Fruit fly (Drosophila melanogaster) whole organism, embryonic: ENCODE results near the gene drpr.

Experiments used
- Adf1 ChIP-seq: fragments of 200-800 bp; sonication (Bioruptor generic); IDR thresholded peaks from 2 replicates; pipeline ENCODE4 v1.3.6; 2022; ENCODE audit warnings: missing biosample characterization, missing genetic modification characterization
- Atf-2 ChIP-seq: fragments of 200-800 bp; sonication (Bioruptor generic); optimal IDR thresholded peaks from 2 replicates; lab custom pipeline; 2016; ENCODE audit warnings: missing biosample characterization, missing genetic modification characterization
- Blimp-1 ChIP-seq: fragments of 200-800 bp; sonication (Bioruptor generic); optimal IDR thresholded peaks from 3 replicates; lab custom pipeline; 2018; ENCODE audit warnings: missing biosample characterization, missing genetic modification characterization, mild to moderate bottlenecking, moderate library complexity, missing genetic modification reagents
- CG10267 ChIP-seq: fragments of 200-800 bp; sonication (Bioruptor generic); optimal IDR thresholded peaks from 2 replicates; lab custom pipeline; 2018; ENCODE audit warnings: missing biosample characterization, mild to moderate bottlenecking, missing genetic modification characterization, moderate library complexity
- CG11093 ChIP-seq: fragments of 200-800 bp; sonication (Bioruptor generic); IDR thresholded peaks from 3 replicates; pipeline ENCODE4 v1.3.6; 2022; ENCODE audit warnings: missing biosample characterization, missing genetic modification characterization
- CG12769 ChIP-seq: fragments of 200-800 bp; sonication (Bioruptor generic); optimal IDR thresholded peaks from 2 replicates; lab custom pipeline; 2019; ENCODE audit warnings: missing biosample characterization, mild to moderate bottlenecking, missing genetic modification characterization, moderate library complexity
- CG15011 ChIP-seq: fragments of 200-800 bp; sonication (Bioruptor generic); optimal IDR thresholded peaks from 3 replicates; lab custom pipeline; 2018; ENCODE audit warnings: missing biosample characterization, mild to moderate bottlenecking, missing genetic modification characterization
- CG1529 ChIP-seq: fragments of 200-800 bp; sonication (Bioruptor generic); optimal IDR thresholded peaks from 3 replicates; lab custom pipeline; 2018; ENCODE audit warnings: missing biosample characterization, missing genetic modification characterization
- CG17359 ChIP-seq: fragments of 200-800 bp; sonication (Bioruptor generic); optimal IDR thresholded peaks from 3 replicates; lab custom pipeline; 2018; ENCODE audit warnings: missing biosample characterization, mild to moderate bottlenecking, missing genetic modification characterization, moderate library complexity
- CG17361 ChIP-seq: fragments of 200-800 bp; sonication (Bioruptor generic); IDR thresholded peaks from 3 replicates; pipeline ENCODE4 v1.3.6; 2022; ENCODE audit warnings: missing biosample characterization, missing genetic modification characterization
- CG18262 ChIP-seq: fragments of 200-800 bp; optimal IDR thresholded peaks from 3 replicates; lab custom pipeline; 2019; ENCODE audit warnings: missing biosample characterization, mild to moderate bottlenecking, missing genetic modification characterization, moderate library complexity
- CG2712 ChIP-seq: fragments of 200-800 bp; optimal IDR thresholded peaks from 3 replicates; lab custom pipeline; 2019; ENCODE audit warnings: missing biosample characterization, mild to moderate bottlenecking, missing genetic modification characterization, moderate library complexity
- CG31365 ChIP-seq: fragments of 200-800 bp; sonication (Bioruptor generic); optimal IDR thresholded peaks from 2 replicates; lab custom pipeline; 2018; ENCODE audit warnings: missing biosample characterization, mild to moderate bottlenecking, missing genetic modification characterization
- CG3281 ChIP-seq: fragments of 200-800 bp; sonication (Bioruptor generic); optimal IDR thresholded peaks from 3 replicates; lab custom pipeline; 2017; ENCODE audit warnings: missing biosample characterization, mild to moderate bottlenecking, missing genetic modification characterization
- CG42726 ChIP-seq: fragments of 200-800 bp; sonication (Bioruptor generic); IDR thresholded peaks from 2 replicates; pipeline ENCODE4 v1.3.6; 2022; ENCODE audit warnings: missing biosample characterization, missing genetic modification characterization; ENCODE audit not compliant: partially characterized antibody
- CG6854 ChIP-seq: fragments of 200-800 bp; sonication (Bioruptor generic); optimal IDR thresholded peaks from 3 replicates; lab custom pipeline; 2017; ENCODE audit warnings: missing biosample characterization, mild to moderate bottlenecking, missing genetic modification characterization
- CG7987 ChIP-seq: fragments of 200-800 bp; sonication (Bioruptor generic); optimal IDR thresholded peaks from 2 replicates; lab custom pipeline; 2018; ENCODE audit warnings: missing biosample characterization, mild to moderate bottlenecking, missing genetic modification characterization, moderate library complexity
- CG8281 ChIP-seq: fragments of 200-800 bp; sonication (Bioruptor generic); optimal IDR thresholded peaks from 2 replicates; lab custom pipeline; 2018; ENCODE audit warnings: missing biosample characterization, mild to moderate bottlenecking, missing genetic modification characterization, moderate library complexity
- CG9215 ChIP-seq: fragments of 200-800 bp; sonication (Bioruptor generic); IDR thresholded peaks from 2 replicates; pipeline ENCODE4 v1.3.6; 2022; ENCODE audit warnings: missing biosample characterization, missing genetic modification characterization
- CG9797 ChIP-seq: fragments of 200-800 bp; sonication (Bioruptor generic); optimal IDR thresholded peaks from 3 replicates; lab custom pipeline; 2018; ENCODE audit warnings: missing biosample characterization, mild to moderate bottlenecking, missing genetic modification characterization
- D19A ChIP-seq: fragments of 200-800 bp; optimal IDR thresholded peaks from 3 replicates; lab custom pipeline; 2019; ENCODE audit warnings: missing biosample characterization, mild to moderate bottlenecking, missing genetic modification characterization, moderate library complexity
- Fer1 ChIP-seq: fragments of 200-800 bp; sonication (Bioruptor generic); optimal IDR thresholded peaks from 2 replicates; lab custom pipeline; 2017; ENCODE audit warnings: missing biosample characterization, mild to moderate bottlenecking, missing genetic modification characterization
- Fer3 ChIP-seq: fragments of 200-800 bp; sonication (Bioruptor generic); optimal IDR thresholded peaks from 2 replicates; lab custom pipeline; 2018; ENCODE audit warnings: missing biosample characterization, mild to moderate bottlenecking, missing genetic modification characterization, moderate library complexity
- HLH3B ChIP-seq: fragments of 200-800 bp; sonication (Bioruptor generic); IDR thresholded peaks from 2 replicates; pipeline ENCODE4 v1.3.6; 2022; ENCODE audit warnings: missing biosample characterization, missing genetic modification characterization
- Hmr ChIP-seq: fragments of 200-800 bp; sonication (Bioruptor generic); optimal IDR thresholded peaks from 3 replicates; lab custom pipeline; 2017; ENCODE audit warnings: mild to moderate bottlenecking, missing biosample characterization, missing genetic modification reagents, missing genetic modification characterization
- Hr3 ChIP-seq: fragments of 200-800 bp; sonication (Bioruptor generic); optimal IDR thresholded peaks from 3 replicates; lab custom pipeline; 2016; ENCODE audit warnings: missing biosample characterization, missing genetic modification characterization
- Lpt ChIP-seq: fragments of >200 bp; optimal IDR thresholded peaks from 2 replicates; lab custom pipeline; 2018; ENCODE audit warnings: missing biosample characterization, missing genetic modification characterization
- NC2β ChIP-seq: fragments of 200-800 bp; sonication (Bioruptor generic); optimal IDR thresholded peaks from 2 replicates; lab custom pipeline; 2016; ENCODE audit warnings: missing biosample characterization, missing genetic modification characterization
- Ptx1 ChIP-seq: fragments of 200-800 bp; sonication (Bioruptor generic); IDR thresholded peaks from 2 replicates; pipeline ENCODE4 v1.3.6; 2022; ENCODE audit warnings: missing biosample characterization, missing genetic modification characterization
- Rfx ChIP-seq: fragments of 200-800 bp; sonication (Bioruptor generic); IDR thresholded peaks from 2 replicates; pipeline ENCODE4 v1.3.6; 2022; ENCODE audit warnings: missing biosample characterization, missing genetic modification characterization
- Xbp1 ChIP-seq: fragments of 200-800 bp; sonication (Bioruptor generic); optimal IDR thresholded peaks from 3 replicates; lab custom pipeline; 2016; ENCODE audit warnings: missing biosample characterization, mild to moderate bottlenecking, missing genetic modification characterization
- cad ChIP-seq: fragments of >200 bp; optimal IDR thresholded peaks from 2 replicates; lab custom pipeline; 2017; ENCODE audit warnings: missing biosample characterization, missing genetic modification characterization
- caup ChIP-seq: fragments of 200-800 bp; sonication (Bioruptor generic); optimal IDR thresholded peaks from 3 replicates; lab custom pipeline; 2017; ENCODE audit warnings: missing biosample characterization, mild to moderate bottlenecking, missing genetic modification characterization, moderate library complexity; ENCODE audit not compliant: severe bottlenecking
- chif ChIP-seq, 2 experiments: fragments of 200-800 bp; sonication (Bioruptor generic); optimal IDR thresholded peaks; 3 replicates each; lab custom pipeline; 2016; ENCODE audit warnings: missing biosample characterization in 2 of 2, missing genetic modification characterization in 2 of 2
- corto ChIP-seq: fragments of 200-800 bp; sonication (Bioruptor generic); optimal IDR thresholded peaks from 2 replicates; lab custom pipeline; 2016; ENCODE audit warnings: missing biosample characterization, mild to moderate bottlenecking, missing genetic modification characterization, moderate library complexity
- dmrt11E ChIP-seq: fragments of 200-800 bp; sonication (Bioruptor generic); optimal IDR thresholded peaks from 3 replicates; lab custom pipeline; 2018; ENCODE audit warnings: missing biosample characterization, mild to moderate bottlenecking, missing genetic modification characterization, moderate library complexity
- dysf ChIP-seq: fragments of 200-800 bp; sonication (Bioruptor generic); IDR thresholded peaks from 3 replicates; pipeline ENCODE4 v1.3.6; 2022; ENCODE audit warnings: missing biosample characterization, missing genetic modification characterization
- emc ChIP-seq: fragments of 200-800 bp; sonication (Bioruptor generic); optimal IDR thresholded peaks from 2 replicates; lab custom pipeline; 2016; ENCODE audit warnings: missing biosample characterization, missing genetic modification characterization
- esg ChIP-seq: fragments of 200-800 bp; sonication (Bioruptor generic); conservative IDR thresholded peaks from 2 replicates; pipeline ENCODE4 v1.3.6; 2022; ENCODE audit warnings: missing biosample characterization, missing genetic modification characterization
- grn ChIP-seq: fragments of 200-800 bp; sonication (Bioruptor generic); optimal IDR thresholded peaks from 3 replicates; lab custom pipeline; 2017; ENCODE audit warnings: missing biosample characterization, missing genetic modification characterization
- h ChIP-seq: fragments of >200 bp; optimal IDR thresholded peaks from 2 replicates; lab custom pipeline; 2017
- hbn ChIP-seq: fragments of 200-800 bp; sonication (Bioruptor generic); IDR thresholded peaks from 2 replicates; pipeline ENCODE4 v1.3.6; 2022; ENCODE audit warnings: missing biosample characterization, missing genetic modification characterization; ENCODE audit not compliant: partially characterized antibody
- lab ChIP-seq: fragments of 200-800 bp; sonication (Bioruptor generic); optimal IDR thresholded peaks from 3 replicates; lab custom pipeline; 2017; ENCODE audit warnings: missing biosample characterization, missing genetic modification characterization, mild to moderate bottlenecking, moderate library complexity, missing genetic modification reagents
- oc ChIP-seq: fragments of 200-800 bp; sonication (Bioruptor generic); optimal IDR thresholded peaks from 2 replicates; lab custom pipeline; 2018; ENCODE audit warnings: missing biosample characterization, mild to moderate bottlenecking, missing genetic modification characterization, moderate library complexity
- odd ChIP-seq: fragments of 200-800 bp; sonication (Bioruptor generic); optimal IDR thresholded peaks from 2 replicates; lab custom pipeline; 2017; ENCODE audit warnings: missing biosample characterization, mild to moderate bottlenecking, missing genetic modification characterization
- onecut ChIP-seq: fragments of 200-800 bp; sonication (Bioruptor generic); IDR thresholded peaks from 2 replicates; pipeline ENCODE4 v1.3.6; 2022; ENCODE audit warnings: missing biosample characterization, missing genetic modification characterization
- slp2 ChIP-seq: fragments of 200-800 bp; sonication (Bioruptor generic); optimal IDR thresholded peaks from 2 replicates; lab custom pipeline; 2016; ENCODE audit warnings: missing biosample characterization, missing genetic modification characterization
- tap ChIP-seq: fragments of 200-800 bp; optimal IDR thresholded peaks from 3 replicates; lab custom pipeline; 2019; ENCODE audit warnings: missing biosample characterization, mild to moderate bottlenecking, missing genetic modification characterization, moderate library complexity
- tin ChIP-seq: fragments of 200-800 bp; sonication (Bioruptor generic); optimal IDR thresholded peaks from 3 replicates; lab custom pipeline; 2016; ENCODE audit warnings: missing biosample characterization, missing genetic modification characterization
- unpg ChIP-seq: fragments of 200-800 bp; sonication (Bioruptor generic); optimal IDR thresholded peaks from 3 replicates; lab custom pipeline; 2018; ENCODE audit warnings: missing biosample characterization, mild to moderate bottlenecking, missing genetic modification characterization, moderate library complexity
- yki ChIP-seq: fragments of >200 bp; optimal IDR thresholded peaks from 3 replicates; lab custom pipeline; 2018
- zf30C ChIP-seq: fragments of 200-800 bp; sonication (Bioruptor generic); optimal IDR thresholded peaks from 3 replicates; lab custom pipeline; 2018; ENCODE audit warnings: missing biosample characterization, mild to moderate bottlenecking, missing genetic modification characterization

Gene drpr

DNA sequence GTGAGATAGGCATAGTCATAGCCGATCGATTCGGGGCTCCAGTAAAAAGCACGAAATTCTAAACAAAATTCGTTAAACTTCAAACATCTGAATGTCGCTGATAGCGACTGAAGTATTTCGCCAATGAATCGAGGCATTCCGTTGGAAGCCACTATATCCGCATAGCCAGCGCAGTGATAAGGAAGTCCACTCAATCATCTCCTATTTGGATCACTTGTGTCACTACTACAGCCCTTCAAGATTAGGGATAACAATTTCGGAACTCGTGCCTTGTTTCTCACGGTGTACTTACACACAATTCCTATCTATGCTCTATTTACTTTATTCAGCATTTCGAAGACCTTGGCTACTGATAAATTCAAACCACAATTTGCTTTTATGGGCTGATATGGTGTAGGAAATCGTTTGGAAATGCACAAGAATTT, 7.0 kb upstream of the drpr start, which contains the start of gene PIG-Wb (continued):
- no peak for TF ChIP-seq onecut (GFP tag; lab: Robert Waterston, UW)
- TF ChIP-seq CG8281 (tag; lab: Kevin White, UChicago) = peak; percentile 7
- TF ChIP-seq CG42726 (GFP tag; lab: Robert Waterston, UW) = no peak
- TF ChIP-seq emc = no peak
- TF ChIP-seq Atf-2 = no peak
- TF ChIP-seq CG18262 (tag; lab: Kevin White, UChicago) = no peak
- no peak for TF ChIP-seq CG11093 (GFP tag; lab: Robert Waterston, UW)
- TF ChIP-seq slp2 (GFP tag; lab: Kevin White, UChicago) = no peak
- TF ChIP-seq CG10267 (tag; lab: Kevin White, UChicago) = no peak
- no peak for TF ChIP-seq HLH3B (GFP tag; lab: Robert Waterston, UW)
- TF ChIP-seq CG1529 (GFP tag; lab: Kevin White, UChicago) = no peak
- peak; percentile 49 for TF ChIP-seq Hmr
- peak; percentile 33 for TF ChIP-seq CG3281 (GFP tag; lab: Kevin White, UChicago)
- TF ChIP-seq CG12769 (tag; lab: Kevin White, UChicago) = peak; percentile 50
- TF ChIP-seq zf30C (GFP tag; lab: Kevin White, UChicago) = peak; percentile 72
- TF ChIP-seq CG7987 = no peak
- TF ChIP-seq esg = no peak
- TF ChIP-seq lab (GFP tag; lab: Kevin White, UChicago) = peak; percentile 95
- no peak for TF ChIP-seq hbn (GFP tag; lab: Robert Waterston, UW)
- TF ChIP-seq CG9797 (GFP tag; lab: Kevin White, UChicago) = no peak
- no peak for TF ChIP-seq CG17361 (GFP tag; lab: Robert Waterston, UW)
- TF ChIP-seq tap = peak; percentile 20
- TF ChIP-seq Fer3 (tag; lab: Kevin White, UChicago) = no peak
- no peak for TF ChIP-seq Blimp-1
- TF ChIP-seq dmrt11E (tag; lab: Kevin White, UChicago) = no peak
- no peak for TF ChIP-seq yki (lab: Kevin White, UChicago)
- TF ChIP-seq tin (GFP tag; lab: Kevin White, UChicago) = no peak
- peak; percentile 65 for TF ChIP-seq Fer1 (GFP tag; lab: Kevin White, UChicago)
- no peak for TF ChIP-seq Lpt (GFP tag; lab: Kevin White, UChicago)
- peak; percentile 55 for TF ChIP-seq CG6854 (GFP tag; lab: Kevin White, UChicago)
- TF ChIP-seq Ptx1 (GFP tag; lab: Robert Waterston, UW) = no peak; the same call in 1 of the 2 replicates
- TF ChIP-seq odd (GFP tag; lab: Kevin White, UChicago) = peak; percentile 2
- TF ChIP-seq corto = no peak
- no peak for TF ChIP-seq NC2β (GFP tag; lab: Kevin White, UChicago)
- no peak for TF ChIP-seq D19A (tag; lab: Kevin White, UChicago)
- TF ChIP-seq Rfx = 0 out of 2 replicates have a peak, but pooled peaks have one; percentile 3
- TF ChIP-seq unpg (GFP tag; lab: Kevin White, UChicago) = peak; percentile 3
- no peak for TF ChIP-seq CG17359
- TF ChIP-seq Hr3 = no peak
- peak; percentile 35; the same call in 2 of the 3 replicates for TF ChIP-seq dysf (GFP tag; lab: Robert Waterston, UW)
- peak; percentile 35 for TF ChIP-seq caup (GFP tag; lab: Kevin White, UChicago)
- TF ChIP-seq oc = no peak
- no peak for TF ChIP-seq chif (GFP tag; optimal IDR thresholded peaks at IDR 0.05; lab: Kevin White, UChicago)
- no peak for TF ChIP-seq CG9215 (GFP tag; lab: Robert Waterston, UW)
- TF ChIP-seq Adf1 = no peak
- peak; percentile 22 for TF ChIP-seq CG15011 (GFP tag; lab: Kevin White, UChicago)
- no peak for TF ChIP-seq CG2712
- TF ChIP-seq CG31365 (tag; lab: Kevin White, UChicago) = no peak
- TF ChIP-seq h (lab: Kevin White, UChicago) = no peak
- no peak for TF ChIP-seq Xbp1
- TF ChIP-seq cad (GFP tag; lab: Kevin White, UChicago) = no peak
- TF ChIP-seq grn (GFP tag; lab: Kevin White, UChicago) = peak; percentile 93
